Worm (Caenorhabditis elegans) whole organism, mixed stage, embryonic: ENCODE data around the gene pqn-73.

Experiments used
- blmp-1 ChIP-seq: fragments of 150-350 bp; optimal IDR thresholded peaks from 2 replicates; lab custom pipeline; 2014; ENCODE audit warnings: missing biosample characterization, missing genetic modification characterization
- elt-1 ChIP-seq: sonication (generic microtip); optimal IDR thresholded peaks from 2 replicates; lab custom pipeline; 2017; ENCODE audit warnings: missing genetic modification characterization, mild to moderate bottlenecking, missing compliant biosample characterization, antibody characterized with exemption, moderate library complexity, borderline replicate concordance; ENCODE audit not compliant: insufficient read depth
- ham-2 ChIP-seq: fragments of 200-800 bp; sonication (Bioruptor generic); optimal IDR thresholded peaks from 2 replicates; lab custom pipeline; 2018; ENCODE audit warnings: mild to moderate bottlenecking, missing genetic modification characterization, missing compliant biosample characterization
- lin-13 ChIP-seq: fragments of 150-350 bp; optimal IDR thresholded peaks from 2 replicates; lab custom pipeline; 2014; ENCODE audit warnings: missing biosample characterization, missing genetic modification characterization
- lsy-2 ChIP-seq: fragments of 150-350 bp; optimal IDR thresholded peaks from 2 replicates; lab custom pipeline; 2014; ENCODE audit warnings: missing biosample characterization, missing genetic modification characterization
- mab-5 ChIP-seq: fragments of 150-350 bp; optimal IDR thresholded peaks from 2 replicates; lab custom pipeline; 2014; ENCODE audit warnings: missing biosample characterization, missing genetic modification characterization
- mep-1 ChIP-seq: fragments of 150-350 bp; optimal IDR thresholded peaks from 2 replicates; lab custom pipeline; 2017; ENCODE audit warnings: missing biosample characterization, missing genetic modification reagents, missing genetic modification characterization, inconsistent platforms
- nhr-237 ChIP-seq: fragments of 150-350 bp; optimal IDR thresholded peaks from 2 replicates; lab custom pipeline; 2014; ENCODE audit warnings: missing biosample characterization, missing genetic modification characterization
- nhr-28 ChIP-seq: fragments of 150-350 bp; optimal IDR thresholded peaks from 2 replicates; lab custom pipeline; 2014; ENCODE audit warnings: missing biosample characterization, missing genetic modification characterization
- nhr-76 ChIP-seq: sonication (generic microtip); optimal IDR thresholded peaks from 2 replicates; lab custom pipeline; 2017; ENCODE audit warnings: missing biosample characterization, missing genetic modification characterization
- pha-4 ChIP-seq: fragments of 150-350 bp; optimal IDR thresholded peaks from 2 replicates; lab custom pipeline; 2018; ENCODE audit warnings: missing biosample characterization, missing genetic modification reagents, missing genetic modification characterization
- snpc-4 ChIP-seq: fragments of 150-350 bp; optimal IDR thresholded peaks from 2 replicates; lab custom pipeline; 2014; ENCODE audit warnings: missing biosample characterization, missing genetic modification characterization
- unc-39 ChIP-seq: fragments of 150-350 bp; optimal IDR thresholded peaks from 2 replicates; lab custom pipeline; 2014; ENCODE audit warnings: missing biosample characterization, missing genetic modification characterization
- ztf-11 ChIP-seq: fragments of 150-350 bp; optimal IDR thresholded peaks from 2 replicates; lab custom pipeline; 2014; ENCODE audit warnings: missing biosample characterization, missing genetic modification characterization

DNA sequence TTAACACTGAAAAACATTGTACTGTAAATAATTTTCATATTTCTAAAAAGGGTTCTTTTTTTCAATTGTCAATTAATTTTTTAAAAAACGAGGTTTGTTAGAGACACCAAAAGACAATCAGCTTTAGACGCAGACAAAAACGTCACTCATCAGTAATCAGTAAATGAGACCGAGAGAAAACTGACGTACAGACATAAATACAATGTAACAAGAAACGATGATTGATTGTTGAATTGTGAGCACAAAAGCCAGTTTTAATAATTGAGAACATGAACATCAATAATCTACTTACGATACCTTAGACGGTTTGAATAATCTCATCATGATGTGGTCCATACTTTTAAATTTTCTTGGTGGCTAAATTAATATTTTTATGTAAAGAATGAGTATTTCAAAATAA is 33.8 kb upstream of the pqn-73 start:
- no peak for TF ChIP-seq nhr-28 (tag; lab: Kevin White, UChicago)
- no peak for TF ChIP-seq nhr-237 (tag; lab: Kevin White, UChicago)
- TF ChIP-seq ztf-11 (tag; lab: Kevin White, UChicago), result no peak
- TF ChIP-seq elt-1, result no peak
- no peak for TF ChIP-seq nhr-76 (tag; lab: Kevin White, UChicago)
- no peak for TF ChIP-seq unc-39 (tag; lab: Kevin White, UChicago)
- TF ChIP-seq mab-5 (tag; lab: Kevin White, UChicago), result no peak
- TF ChIP-seq snpc-4 (tag; lab: Kevin White, UChicago), result no peak
- TF ChIP-seq lin-13, result no peak
- TF ChIP-seq lsy-2 (tag; lab: Kevin White, UChicago), result no peak
- TF ChIP-seq blmp-1 (tag; lab: Kevin White, UChicago), result no peak
- no peak for TF ChIP-seq pha-4 (tag; lab: Kevin White, UChicago)
- TF ChIP-seq ham-2 (GFP tag; lab: Kevin White, UChicago), result no peak
- TF ChIP-seq mep-1 (tag; lab: Kevin White, UChicago), result no peak
